Worm (Caenorhabditis elegans) whole organism, L3 larva: ENCODE results near the gene F43C11.11.

Source experiments
- R02D3.7 ChIP-seq: fragments of 150-350 bp; optimal IDR thresholded peaks from 2 replicates; lab custom pipeline; 2014; ENCODE audit warnings: missing biosample characterization, missing genetic modification characterization
- aly-2 ChIP-seq: fragments of 150-350 bp; optimal IDR thresholded peaks from 2 replicates; lab custom pipeline; 2014; ENCODE audit warnings: missing biosample characterization, missing genetic modification characterization
- ama-1 ChIP-seq: fragments of 150-350 bp; optimal IDR thresholded peaks from 2 replicates; lab custom pipeline; 2018
- ceh-82 ChIP-seq: fragments of 150-350 bp; optimal IDR thresholded peaks from 2 replicates; lab custom pipeline; 2014; ENCODE audit warnings: missing biosample characterization, missing genetic modification characterization
- ceh-9 ChIP-seq: sonication (generic microtip); optimal IDR thresholded peaks from 2 replicates; lab custom pipeline; 2018; ENCODE audit warnings: missing biosample characterization, missing genetic modification characterization
- egl-27 ChIP-seq: sonication (generic microtip); optimal IDR thresholded peaks from 4 replicates; lab custom pipeline; 2017; ENCODE audit warnings: missing biosample characterization, missing genetic modification reagents, missing genetic modification characterization
- elt-3 ChIP-seq, 3 experiments: fragments of 150-350 bp in 1 of 3; sonication (generic microtip) in 2 of 3; optimal IDR thresholded peaks; 2 replicates in 2 of 3; 4 replicates in 1 of 3; lab custom pipeline; 2014 to 2017; ENCODE audit warnings: missing biosample characterization in 3 of 3, missing genetic modification characterization in 3 of 3
- mdl-1 ChIP-seq: fragments of 150-350 bp; optimal IDR thresholded peaks from 2 replicates; lab custom pipeline; 2014; ENCODE audit warnings: missing biosample characterization, missing genetic modification characterization
- nhr-237 ChIP-seq: fragments of 150-350 bp; optimal IDR thresholded peaks from 2 replicates; lab custom pipeline; 2014; ENCODE audit warnings: missing biosample characterization, missing genetic modification characterization
- skn-1 ChIP-seq: fragments of 150-350 bp; optimal IDR thresholded peaks from 2 replicates; lab custom pipeline; 2014; ENCODE audit warnings: missing biosample characterization, missing genetic modification characterization
- tbx-2 ChIP-seq: sonication (generic microtip); optimal IDR thresholded peaks from 2 replicates; lab custom pipeline; 2016; ENCODE audit warnings: mild to moderate bottlenecking, missing genetic modification characterization, missing compliant biosample characterization
- unc-39 ChIP-seq: sonication (generic microtip); optimal IDR thresholded peaks from 4 replicates; lab custom pipeline; 2017; ENCODE audit warnings: missing biosample characterization, missing genetic modification characterization
- zag-1 ChIP-seq: fragments of 150-350 bp; optimal IDR thresholded peaks from 2 replicates; lab custom pipeline; 2014; ENCODE audit warnings: missing biosample characterization, missing genetic modification characterization
- ztf-4 ChIP-seq: fragments of 150-350 bp; optimal IDR thresholded peaks from 2 replicates; lab custom pipeline; 2014; ENCODE audit warnings: missing biosample characterization, missing genetic modification characterization

- no peak for TF ChIP-seq skn-1 (tag; lab: Kevin White, UChicago)
- no peak for TF ChIP-seq nhr-237 (tag; lab: Kevin White, UChicago)
- TF ChIP-seq unc-39 (tag; lab: Kevin White, UChicago) = no peak
- no peak for TF ChIP-seq elt-3 (tag; optimal IDR thresholded peaks at IDR 0.05; lab: Kevin White, UChicago)
- no peak for TF ChIP-seq tbx-2 (tag; lab: Kevin White, UChicago)
- TF ChIP-seq ztf-4 = no peak
- TF ChIP-seq ceh-82 (tag; lab: Kevin White, UChicago) = no peak
- TF ChIP-seq aly-2 (tag; lab: Kevin White, UChicago) = no peak
- no peak for TF ChIP-seq ceh-9
- no peak for TF ChIP-seq R02D3.7
- TF ChIP-seq zag-1 = no peak
- no peak for TF ChIP-seq ama-1
- TF ChIP-seq egl-27 (tag; lab: Kevin White, UChicago) = no peak
- TF ChIP-seq mdl-1 (tag; lab: Kevin White, UChicago) = no peak
These were observed 32.3 kb upstream of the F43C11.11 start, which contains the start of gene F16G10.13 for ce11 chrII:2395864-2396263.
